Worm (Caenorhabditis elegans) whole organism, L2 larva: Measurements from ENCODE around the gene gsr-1.

Source experiments
- C34F6.9 ChIP-seq: fragments of 150-350 bp; optimal IDR thresholded peaks from 2 replicates; lab custom pipeline; 2014; ENCODE audit warnings: missing biosample characterization, missing genetic modification characterization
- F13H6.1 ChIP-seq: sonication (generic microtip); optimal IDR thresholded peaks from 2 replicates; lab custom pipeline; 2016; ENCODE audit warnings: missing genetic modification characterization, missing compliant biosample characterization
- aly-2 ChIP-seq: fragments of 150-350 bp; optimal IDR thresholded peaks from 2 replicates; lab custom pipeline; 2014; ENCODE audit warnings: missing biosample characterization, missing genetic modification characterization
- ama-1 ChIP-seq: fragments of 150-350 bp; optimal IDR thresholded peaks from 2 replicates; lab custom pipeline; 2018; ENCODE audit warnings: inconsistent platforms
- blmp-1 ChIP-seq: sonication (generic microtip); optimal IDR thresholded peaks from 2 replicates; lab custom pipeline; 2017; ENCODE audit warnings: missing genetic modification characterization, mild to moderate bottlenecking, missing compliant biosample characterization, antibody characterized with exemption, moderate library complexity; ENCODE audit not compliant: insufficient read depth
- ceh-16 ChIP-seq: fragments of 150-350 bp; optimal IDR thresholded peaks from 2 replicates; lab custom pipeline; 2014; ENCODE audit warnings: missing biosample characterization, missing genetic modification characterization
- ceh-82 ChIP-seq: fragments of 150-350 bp; optimal IDR thresholded peaks from 2 replicates; lab custom pipeline; 2014; ENCODE audit warnings: missing biosample characterization, missing genetic modification characterization
- crh-2 ChIP-seq: sonication (generic microtip); optimal IDR thresholded peaks from 2 replicates; lab custom pipeline; 2017; ENCODE audit warnings: missing biosample characterization, missing genetic modification characterization
- dmd-4 ChIP-seq: sonication (generic microtip); optimal IDR thresholded peaks from 2 replicates; lab custom pipeline; 2017; ENCODE audit warnings: missing biosample characterization, missing genetic modification characterization
- egl-27 ChIP-seq: sonication (generic microtip); optimal IDR thresholded peaks from 3 replicates; lab custom pipeline; 2017; ENCODE audit warnings: missing biosample characterization, missing genetic modification reagents, missing genetic modification characterization
- fos-1 ChIP-seq: fragments of 150-350 bp; optimal IDR thresholded peaks from 2 replicates; lab custom pipeline; 2014; ENCODE audit warnings: missing biosample characterization, missing genetic modification characterization
- lin-39 ChIP-seq: fragments of 150-350 bp; optimal IDR thresholded peaks from 2 replicates; lab custom pipeline; 2014; ENCODE audit warnings: missing biosample characterization, missing genetic modification reagents, missing genetic modification characterization
- lsy-2 ChIP-seq, 2 experiments: fragments of 150-350 bp in 1 of 2; sonication (generic microtip) in 1 of 2; optimal IDR thresholded peaks; 2 replicates each; lab custom pipeline; 2014 to 2017; ENCODE audit warnings: missing biosample characterization in 2 of 2, missing genetic modification characterization in 2 of 2
- mab-5 ChIP-seq: fragments of 150-350 bp; optimal IDR thresholded peaks from 2 replicates; lab custom pipeline; 2014; ENCODE audit warnings: missing biosample characterization, missing genetic modification characterization
- mdl-1 ChIP-seq, 2 experiments: fragments of 150-350 bp in 1 of 2; sonication (generic microtip) in 1 of 2; optimal IDR thresholded peaks; 2 replicates each; lab custom pipeline; 2017; ENCODE audit warnings: missing biosample characterization in 2 of 2, missing genetic modification characterization in 2 of 2
- nhr-11 ChIP-seq: fragments of 150-350 bp; optimal IDR thresholded peaks from 2 replicates; lab custom pipeline; 2014; ENCODE audit warnings: missing biosample characterization, missing genetic modification characterization
- nhr-12 ChIP-seq: fragments of 150-350 bp; optimal IDR thresholded peaks from 2 replicates; lab custom pipeline; 2014; ENCODE audit warnings: missing biosample characterization, missing genetic modification characterization
- nhr-129 ChIP-seq: fragments of 150-350 bp; optimal IDR thresholded peaks from 2 replicates; lab custom pipeline; 2014; ENCODE audit warnings: missing biosample characterization, missing genetic modification characterization
- nhr-21 ChIP-seq: fragments of 150-350 bp; optimal IDR thresholded peaks from 2 replicates; lab custom pipeline; 2014; ENCODE audit warnings: missing biosample characterization, missing genetic modification characterization
- nhr-23 ChIP-seq: fragments of 150-350 bp; optimal IDR thresholded peaks from 2 replicates; lab custom pipeline; 2014; ENCODE audit warnings: missing biosample characterization, missing genetic modification reagents, missing genetic modification characterization
- nhr-237 ChIP-seq: fragments of 150-350 bp; optimal IDR thresholded peaks from 2 replicates; lab custom pipeline; 2014; ENCODE audit warnings: missing biosample characterization, missing genetic modification characterization
- nhr-25 ChIP-seq: fragments of 150-350 bp; sonication (generic microtip); optimal IDR thresholded peaks from 3 replicates; lab custom pipeline; 2014; ENCODE audit warnings: missing biosample characterization, missing genetic modification characterization
- nhr-6 ChIP-seq: fragments of 150-350 bp; optimal IDR thresholded peaks from 2 replicates; lab custom pipeline; 2014; ENCODE audit warnings: missing biosample characterization, missing genetic modification characterization
- nhr-77 ChIP-seq: fragments of 150-350 bp; optimal IDR thresholded peaks from 2 replicates; lab custom pipeline; 2014; ENCODE audit warnings: missing biosample characterization, missing genetic modification characterization
- skn-1 ChIP-seq: sonication (generic microtip); optimal IDR thresholded peaks from 2 replicates; lab custom pipeline; 2017; ENCODE audit warnings: missing biosample characterization, missing genetic modification characterization
- sma-3 ChIP-seq: sonication (generic microtip); optimal IDR thresholded peaks from 2 replicates; lab custom pipeline; 2016; ENCODE audit warnings: missing genetic modification reagents, missing genetic modification characterization, missing compliant biosample characterization
- sma-9 ChIP-seq, 2 experiments: fragments of 150-350 bp in 1 of 2; sonication (generic microtip) in 1 of 2; optimal IDR thresholded peaks; 2 replicates each; lab custom pipeline; 2014 to 2016; ENCODE audit warnings: missing genetic modification characterization in 2 of 2, mild to moderate bottlenecking in 1 of 2, missing biosample characterization in 1 of 2, missing compliant biosample characterization in 1 of 2, missing genetic modification reagents in 1 of 2, moderate library complexity in 1 of 2
- snpc-4 ChIP-seq: fragments of 150-350 bp; optimal IDR thresholded peaks from 2 replicates; lab custom pipeline; 2014; ENCODE audit warnings: missing biosample characterization, missing genetic modification characterization
- unc-39 ChIP-seq: fragments of 150-350 bp; optimal IDR thresholded peaks from 2 replicates; lab custom pipeline; 2014; ENCODE audit warnings: missing biosample characterization, missing genetic modification characterization
- unc-55 ChIP-seq: fragments of 150-350 bp; sonication (generic microtip); optimal IDR thresholded peaks from 3 replicates; lab custom pipeline; 2014; ENCODE audit warnings: missing biosample characterization, missing genetic modification reagents, missing genetic modification characterization
- unc-62 ChIP-seq: fragments of 150-350 bp; optimal IDR thresholded peaks from 2 replicates; lab custom pipeline; 2014; ENCODE audit warnings: missing biosample characterization, missing genetic modification reagents, missing genetic modification characterization
- zag-1 ChIP-seq: fragments of 150-350 bp; optimal IDR thresholded peaks from 2 replicates; lab custom pipeline; 2014; ENCODE audit warnings: missing biosample characterization, missing genetic modification characterization
- ztf-11 ChIP-seq: sonication (generic microtip); optimal IDR thresholded peaks from 2 replicates; lab custom pipeline; 2017; ENCODE audit warnings: missing biosample characterization, missing genetic modification characterization
- ztf-4 ChIP-seq: fragments of 150-350 bp; optimal IDR thresholded peaks from 2 replicates; lab custom pipeline; 2014; ENCODE audit warnings: missing biosample characterization, missing genetic modification characterization

The gsr-1 gene

DNA sequence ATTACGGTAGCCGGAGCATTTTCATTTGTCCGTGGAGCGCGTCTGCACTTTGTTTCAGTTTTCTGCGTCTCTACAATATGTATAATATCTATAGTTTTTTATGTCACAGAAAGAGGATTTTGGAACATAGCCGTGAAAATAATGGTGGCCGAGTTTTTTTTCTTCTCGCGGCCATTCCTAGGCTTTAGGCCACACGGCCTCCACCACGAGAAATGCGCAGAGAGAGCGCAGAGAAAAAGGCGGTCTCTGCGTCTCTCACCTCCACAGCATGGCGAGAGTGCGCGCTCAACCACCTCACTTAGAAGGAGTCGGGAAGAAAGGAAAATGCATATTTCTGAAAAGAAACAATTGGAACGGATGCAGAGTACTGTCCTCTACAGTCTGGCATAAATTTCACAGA, 44.7 kb downstream of the gsr-1 start:
- peak; percentile 19 to 24 for TF ChIP-seq lsy-2 (tag; optimal IDR thresholded peaks at IDR 0.05; lab: Kevin White, UChicago)
- peak; percentile 15 for TF ChIP-seq unc-55 (GFP tag; lab: Kevin White, UChicago)

- TF ChIP-seq unc-55 (GFP tag; lab: Kevin White, UChicago), result no peak
- TF ChIP-seq unc-62 (GFP tag; lab: Kevin White, UChicago), result no peak
- TF ChIP-seq aly-2 (tag; lab: Kevin White, UChicago), result no peak
- no peak for TF ChIP-seq F13H6.1
- TF ChIP-seq nhr-6 (tag; lab: Kevin White, UChicago), result no peak
- TF ChIP-seq skn-1, result no peak
- no peak for TF ChIP-seq ztf-11
- TF ChIP-seq lin-39 (tag; lab: Kevin White, UChicago), result no peak
- TF ChIP-seq dmd-4, result no peak
- TF ChIP-seq nhr-237, result no peak
- no peak for TF ChIP-seq crh-2
- TF ChIP-seq zag-1 (tag; lab: Kevin White, UChicago), result no peak
- TF ChIP-seq nhr-11 (tag; lab: Kevin White, UChicago), result no peak
- TF ChIP-seq fos-1 (tag; lab: Kevin White, UChicago), result no peak
- no peak for TF ChIP-seq nhr-12 (tag; lab: Kevin White, UChicago)
- no peak for TF ChIP-seq mdl-1 (tag; optimal IDR thresholded peaks at IDR 0.05; lab: Kevin White, UChicago)
- TF ChIP-seq nhr-77 (tag; lab: Kevin White, UChicago), result no peak
Measured at ce11 chrIII:3698366-3698765, 47.7 kb downstream of the gsr-1 start.

- TF ChIP-seq nhr-21 (tag; lab: Kevin White, UChicago), result peak; percentile 11
- no peak for TF ChIP-seq nhr-23 (tag; lab: Kevin White, UChicago)
Measured at ce11 chrIII:3699275-3699674, 48.6 kb downstream of the gsr-1 start, which contains the start of gene cyn-9. TSS of gene cyn-9 (minus strand) at chrIII:3699640.

DNA sequence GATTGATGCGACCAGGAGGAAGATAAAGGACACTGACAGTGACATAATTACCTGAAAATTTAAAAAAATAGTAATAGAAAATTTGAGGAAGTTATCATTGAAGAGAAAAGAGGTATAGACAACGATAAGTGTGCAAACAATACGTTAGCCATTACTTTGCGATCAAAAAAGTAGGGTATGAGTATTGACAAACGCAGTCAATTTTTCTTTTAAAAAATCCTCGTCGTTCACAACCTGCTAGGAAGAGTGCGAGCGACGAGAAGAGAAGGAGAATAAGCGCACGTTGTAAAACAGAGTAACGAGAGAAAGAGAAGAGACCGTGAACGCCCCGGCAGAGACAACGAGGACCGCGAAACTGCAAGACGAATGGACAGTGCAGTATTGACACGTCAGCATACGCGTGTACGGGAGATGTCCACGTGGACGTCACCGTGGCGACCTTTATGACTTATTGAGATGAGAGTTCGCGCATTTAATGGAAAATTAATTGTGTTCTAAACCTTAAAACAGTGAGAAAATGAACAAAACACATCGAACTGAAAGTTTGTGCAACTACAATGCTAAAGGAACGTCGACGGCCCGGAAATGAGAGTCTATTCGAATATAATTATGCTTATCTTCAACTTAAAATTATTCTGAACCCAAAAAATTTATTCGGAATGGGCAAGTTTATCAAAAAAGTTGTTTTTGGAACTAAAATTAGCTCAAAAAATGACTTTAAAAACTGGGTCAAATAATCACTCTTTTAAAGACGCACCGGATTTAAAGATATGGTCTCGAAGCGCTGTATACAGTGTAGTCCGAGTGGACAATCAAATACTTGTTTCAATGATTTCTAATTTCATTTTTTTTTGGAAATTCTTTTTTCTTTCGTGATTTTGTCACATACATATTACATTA, 51.0 kb downstream of the gsr-1 start, which contains the start of the genes pdi-1 and C14B1.2:
TSS of gene pdi-1 (minus strand) at position 51 of the 900 bp plus-strand sequence.
TSS of gene C14B1.2 (plus strand) at position 850 of the 900 bp plus-strand sequence.
- TF ChIP-seq nhr-129, result peak; percentile 57
- no peak for TF ChIP-seq mab-5
- peak; percentile 17 for TF ChIP-seq blmp-1
- TF ChIP-seq skn-1, result peak; percentile 6
- TF ChIP-seq unc-39 (tag; lab: Kevin White, UChicago), result no peak
- TF ChIP-seq ceh-16 (tag; lab: Kevin White, UChicago), result no peak
- peak; percentile 35 for TF ChIP-seq nhr-21 (tag; lab: Kevin White, UChicago)
- TF ChIP-seq nhr-12 (tag; lab: Kevin White, UChicago), result no peak
- peak; percentile 10 for TF ChIP-seq nhr-25 (tag; lab: Kevin White, UChicago)
- TF ChIP-seq nhr-77 (tag; lab: Kevin White, UChicago), result no peak
- no peak for TF ChIP-seq aly-2 (tag; lab: Kevin White, UChicago)
- TF ChIP-seq ama-1, result no peak
- TF ChIP-seq crh-2, result peak; percentile 92
- TF ChIP-seq ztf-4 (tag; lab: Kevin White, UChicago), result no peak
- peak; percentile 11 for TF ChIP-seq sma-9 (GFP tag; optimal IDR thresholded peaks at IDR 0.05; lab: Kevin White, UChicago)
- TF ChIP-seq sma-9 (tag; optimal IDR thresholded peaks at IDR 0.05; lab: Kevin White, UChicago), result no peak
- TF ChIP-seq C34F6.9 (tag; lab: Kevin White, UChicago), result peak; percentile 64
- peak in 1 of 2 experiments; percentile 33 for TF ChIP-seq lsy-2 (tag; optimal IDR thresholded peaks at IDR 0.05; lab: Kevin White, UChicago)
- TF ChIP-seq ceh-82, result no peak
- peak; percentile 28 to 62 for TF ChIP-seq mdl-1 (tag; optimal IDR thresholded peaks at IDR 0.05; lab: Kevin White, UChicago)
- no peak for TF ChIP-seq snpc-4 (tag; lab: Kevin White, UChicago)
- peak; percentile 21 for TF ChIP-seq unc-55 (GFP tag; lab: Kevin White, UChicago)
- no peak for TF ChIP-seq nhr-11 (tag; lab: Kevin White, UChicago)
- TF ChIP-seq egl-27 (tag; lab: Kevin White, UChicago), result no peak
- TF ChIP-seq fos-1 (tag; lab: Kevin White, UChicago), result peak; percentile 87
- no peak for TF ChIP-seq ztf-11
- peak; percentile 25 for TF ChIP-seq F13H6.1
- peak; percentile 30 for TF ChIP-seq sma-3 (GFP tag; lab: Kevin White, UChicago)
